Worm (Caenorhabditis elegans) whole organism, L2 larva: ENCODE data around the gene mlc-6.

Experiments used
- C34F6.9 ChIP-seq: fragments of 150-350 bp; optimal IDR thresholded peaks from 2 replicates; lab custom pipeline; 2014; ENCODE audit warnings: missing biosample characterization, missing genetic modification characterization
- F13H6.1 ChIP-seq: sonication (generic microtip); optimal IDR thresholded peaks from 2 replicates; lab custom pipeline; 2016; ENCODE audit warnings: missing genetic modification characterization, missing compliant biosample characterization
- R02D3.7 ChIP-seq: fragments of 150-350 bp; optimal IDR thresholded peaks from 2 replicates; lab custom pipeline; 2014; ENCODE audit warnings: missing biosample characterization, missing genetic modification characterization
- Y55F3AM.14 ChIP-seq: fragments of 200-800 bp; sonication (Bioruptor generic); optimal IDR thresholded peaks from 2 replicates; lab custom pipeline; 2018; ENCODE audit warnings: mild to moderate bottlenecking, missing genetic modification characterization, missing compliant biosample characterization
- aly-2 ChIP-seq: fragments of 150-350 bp; optimal IDR thresholded peaks from 2 replicates; lab custom pipeline; 2014; ENCODE audit warnings: missing biosample characterization, missing genetic modification characterization
- ama-1 ChIP-seq: fragments of 150-350 bp; optimal IDR thresholded peaks from 2 replicates; lab custom pipeline; 2018; ENCODE audit warnings: inconsistent platforms
- blmp-1 ChIP-seq: sonication (generic microtip); optimal IDR thresholded peaks from 2 replicates; lab custom pipeline; 2017; ENCODE audit warnings: missing genetic modification characterization, mild to moderate bottlenecking, missing compliant biosample characterization, antibody characterized with exemption, moderate library complexity; ENCODE audit not compliant: insufficient read depth
- ceh-16 ChIP-seq: fragments of 150-350 bp; optimal IDR thresholded peaks from 2 replicates; lab custom pipeline; 2014; ENCODE audit warnings: missing biosample characterization, missing genetic modification characterization
- crh-2 ChIP-seq: sonication (generic microtip); optimal IDR thresholded peaks from 2 replicates; lab custom pipeline; 2017; ENCODE audit warnings: missing biosample characterization, missing genetic modification characterization
- egl-27 ChIP-seq: sonication (generic microtip); optimal IDR thresholded peaks from 3 replicates; lab custom pipeline; 2017; ENCODE audit warnings: missing biosample characterization, missing genetic modification reagents, missing genetic modification characterization
- elt-1 ChIP-seq: fragments of 150-350 bp; optimal IDR thresholded peaks from 2 replicates; lab custom pipeline; 2014; ENCODE audit warnings: missing biosample characterization, missing genetic modification characterization
- lin-11 ChIP-seq: fragments of 150-350 bp; sonication (generic microtip); optimal IDR thresholded peaks from 2 replicates; lab custom pipeline; 2014; ENCODE audit warnings: missing biosample characterization, missing genetic modification characterization, inconsistent platforms, mixed read lengths
- lin-13 ChIP-seq: fragments of 150-350 bp; optimal IDR thresholded peaks from 2 replicates; lab custom pipeline; 2014; ENCODE audit warnings: missing biosample characterization, missing genetic modification reagents, missing genetic modification characterization
- lin-39 ChIP-seq: fragments of 150-350 bp; optimal IDR thresholded peaks from 2 replicates; lab custom pipeline; 2014; ENCODE audit warnings: missing biosample characterization, missing genetic modification reagents, missing genetic modification characterization
- lsy-2 ChIP-seq, 2 experiments: fragments of 150-350 bp in 1 of 2; sonication (generic microtip) in 1 of 2; optimal IDR thresholded peaks; 2 replicates each; lab custom pipeline; 2014 to 2017; ENCODE audit warnings: missing biosample characterization in 2 of 2, missing genetic modification characterization in 2 of 2
- mab-5 ChIP-seq: fragments of 150-350 bp; optimal IDR thresholded peaks from 2 replicates; lab custom pipeline; 2014; ENCODE audit warnings: missing biosample characterization, missing genetic modification characterization
- mbf-1 ChIP-seq: sonication (generic microtip); optimal IDR thresholded peaks from 2 replicates; lab custom pipeline; 2017; ENCODE audit warnings: missing biosample characterization, missing genetic modification characterization
- mdl-1 ChIP-seq, 2 experiments: fragments of 150-350 bp in 1 of 2; sonication (generic microtip) in 1 of 2; optimal IDR thresholded peaks; 2 replicates each; lab custom pipeline; 2017; ENCODE audit warnings: missing biosample characterization in 2 of 2, missing genetic modification characterization in 2 of 2
- nhr-12 ChIP-seq: fragments of 150-350 bp; optimal IDR thresholded peaks from 2 replicates; lab custom pipeline; 2014; ENCODE audit warnings: missing biosample characterization, missing genetic modification characterization
- nhr-129 ChIP-seq: fragments of 150-350 bp; optimal IDR thresholded peaks from 2 replicates; lab custom pipeline; 2014; ENCODE audit warnings: missing biosample characterization, missing genetic modification characterization
- nhr-21 ChIP-seq: fragments of 150-350 bp; optimal IDR thresholded peaks from 2 replicates; lab custom pipeline; 2014; ENCODE audit warnings: missing biosample characterization, missing genetic modification characterization
- nhr-237 ChIP-seq: fragments of 150-350 bp; optimal IDR thresholded peaks from 2 replicates; lab custom pipeline; 2014; ENCODE audit warnings: missing biosample characterization, missing genetic modification characterization
- nhr-25 ChIP-seq: fragments of 150-350 bp; sonication (generic microtip); optimal IDR thresholded peaks from 3 replicates; lab custom pipeline; 2014; ENCODE audit warnings: missing biosample characterization, missing genetic modification characterization
- nhr-77 ChIP-seq: fragments of 150-350 bp; optimal IDR thresholded peaks from 2 replicates; lab custom pipeline; 2014; ENCODE audit warnings: missing biosample characterization, missing genetic modification characterization
- peb-1 ChIP-seq: fragments of 150-350 bp; optimal IDR thresholded peaks from 2 replicates; lab custom pipeline; 2014; ENCODE audit warnings: missing biosample characterization, missing genetic modification characterization
- sem-4 ChIP-seq: fragments of 150-350 bp; optimal IDR thresholded peaks from 2 replicates; lab custom pipeline; 2014; ENCODE audit warnings: missing biosample characterization, missing genetic modification reagents, missing genetic modification characterization
- skn-1 ChIP-seq: sonication (generic microtip); optimal IDR thresholded peaks from 2 replicates; lab custom pipeline; 2017; ENCODE audit warnings: missing biosample characterization, missing genetic modification characterization
- sma-3 ChIP-seq: sonication (generic microtip); optimal IDR thresholded peaks from 2 replicates; lab custom pipeline; 2016; ENCODE audit warnings: missing genetic modification reagents, missing genetic modification characterization, missing compliant biosample characterization
- sma-9 ChIP-seq, 2 experiments: fragments of 150-350 bp in 1 of 2; sonication (generic microtip) in 1 of 2; optimal IDR thresholded peaks; 2 replicates each; lab custom pipeline; 2014 to 2016; ENCODE audit warnings: missing genetic modification characterization in 2 of 2, mild to moderate bottlenecking in 1 of 2, missing biosample characterization in 1 of 2, missing compliant biosample characterization in 1 of 2, missing genetic modification reagents in 1 of 2, moderate library complexity in 1 of 2
- unc-39 ChIP-seq: fragments of 150-350 bp; optimal IDR thresholded peaks from 2 replicates; lab custom pipeline; 2014; ENCODE audit warnings: missing biosample characterization, missing genetic modification characterization
- unc-55 ChIP-seq: fragments of 150-350 bp; sonication (generic microtip); optimal IDR thresholded peaks from 3 replicates; lab custom pipeline; 2014; ENCODE audit warnings: missing biosample characterization, missing genetic modification reagents, missing genetic modification characterization
- zag-1 ChIP-seq: fragments of 150-350 bp; optimal IDR thresholded peaks from 2 replicates; lab custom pipeline; 2014; ENCODE audit warnings: missing biosample characterization, missing genetic modification characterization
- ztf-1 ChIP-seq: fragments of 200-800 bp; sonication (Bioruptor generic); conservative IDR thresholded peaks from 2 replicates; pipeline ENCODE4 v1.3.6; 2022; ENCODE audit warnings: missing genetic modification characterization, missing compliant biosample characterization
- ztf-11 ChIP-seq: sonication (generic microtip); optimal IDR thresholded peaks from 2 replicates; lab custom pipeline; 2017; ENCODE audit warnings: missing biosample characterization, missing genetic modification characterization
- ztf-4 ChIP-seq: fragments of 150-350 bp; optimal IDR thresholded peaks from 2 replicates; lab custom pipeline; 2014; ENCODE audit warnings: missing biosample characterization, missing genetic modification characterization

The mlc-6 gene

DNA sequence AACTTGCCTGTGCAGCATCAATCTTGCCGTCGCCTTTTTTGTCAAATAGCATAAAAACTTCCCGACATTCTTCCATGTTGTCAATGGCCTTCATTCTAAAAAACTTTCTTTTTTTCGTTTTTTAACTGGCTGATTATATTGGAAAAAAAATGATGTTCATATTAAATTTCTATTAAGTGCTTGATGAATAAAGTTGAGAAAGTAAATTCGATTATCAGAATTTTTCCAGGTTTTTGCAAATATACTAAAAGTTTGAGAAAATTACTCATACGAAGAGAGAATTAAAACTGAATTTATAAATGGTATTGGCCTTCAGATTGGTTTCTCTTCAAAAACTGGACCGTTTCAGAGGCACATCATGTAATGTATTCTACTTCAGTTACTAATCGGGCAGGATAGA lies at the start of gene mlc-6:
Gene mlc-6, minus strand, starts transcription at position 101 of the 400 bp plus-strand sequence.
- TF ChIP-seq sma-9 (GFP tag; optimal IDR thresholded peaks at IDR 0.05; lab: Kevin White, UChicago) (no peak), sma-9 (tag; optimal IDR thresholded peaks at IDR 0.05; lab: Kevin White, UChicago) (no peak), nhr-77 (tag; lab: Kevin White, UChicago) (no peak), nhr-21 (tag; lab: Kevin White, UChicago) (no peak), sem-4 (tag; lab: Kevin White, UChicago) (no peak), unc-39 (tag; lab: Kevin White, UChicago) (no peak), peb-1 (tag; lab: Kevin White, UChicago) (no peak), lin-13 (GFP tag; lab: Kevin White, UChicago) (no peak), aly-2 (tag; lab: Kevin White, UChicago) (no peak), ztf-1 (GFP tag; lab: Robert Waterston, UW) (no peak), nhr-12 (tag; lab: Kevin White, UChicago) (no peak), ceh-16 (tag; lab: Kevin White, UChicago) (no peak), mdl-1 (tag; optimal IDR thresholded peaks at IDR 0.05; lab: Kevin White, UChicago) (no peak)
- TF ChIP-seq, all 48 proteins: peak for 0

DNA sequence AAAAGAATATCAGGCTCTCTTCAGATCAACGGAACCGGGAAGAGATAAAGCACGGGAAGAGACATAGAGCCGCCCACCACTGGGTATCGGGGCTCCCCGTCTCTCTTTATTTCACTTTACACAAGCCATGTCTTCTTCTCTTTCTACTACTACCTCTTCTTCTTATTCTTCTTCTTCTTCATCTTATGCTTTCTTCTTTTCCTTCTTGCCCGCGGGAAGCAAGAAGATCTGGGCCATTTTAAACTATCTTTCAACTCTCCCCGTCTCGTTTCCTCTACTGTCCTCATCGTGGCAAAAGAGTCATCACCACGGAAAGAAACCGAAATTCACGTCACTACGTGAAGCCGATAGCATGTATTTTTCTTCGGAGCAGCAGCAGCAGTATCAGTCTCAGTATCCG lies 46.2 kb upstream of the mlc-6 start:
- TF ChIP-seq nhr-129 (tag; lab: Kevin White, UChicago) (peak; percentile 47), sma-9 (GFP tag; optimal IDR thresholded peaks at IDR 0.05; lab: Kevin White, UChicago) (peak; percentile 65), sma-9 (tag; optimal IDR thresholded peaks at IDR 0.05; lab: Kevin White, UChicago) (no peak), sem-4 (tag; lab: Kevin White, UChicago) (peak; percentile 15), F13H6.1 (tag; lab: Kevin White, UChicago) (peak; percentile 77), ama-1 (lab: Kevin White, UChicago) (no peak), blmp-1 (tag; lab: Kevin White, UChicago) (no peak), R02D3.7 (tag; lab: Kevin White, UChicago) (no peak), ztf-4 (tag; lab: Kevin White, UChicago) (peak; percentile 18), lsy-2 (tag; optimal IDR thresholded peaks at IDR 0.05; lab: Kevin White, UChicago) (peak in 1 of 2 experiments; percentile 9), zag-1 (tag; lab: Kevin White, UChicago) (no peak)

DNA sequence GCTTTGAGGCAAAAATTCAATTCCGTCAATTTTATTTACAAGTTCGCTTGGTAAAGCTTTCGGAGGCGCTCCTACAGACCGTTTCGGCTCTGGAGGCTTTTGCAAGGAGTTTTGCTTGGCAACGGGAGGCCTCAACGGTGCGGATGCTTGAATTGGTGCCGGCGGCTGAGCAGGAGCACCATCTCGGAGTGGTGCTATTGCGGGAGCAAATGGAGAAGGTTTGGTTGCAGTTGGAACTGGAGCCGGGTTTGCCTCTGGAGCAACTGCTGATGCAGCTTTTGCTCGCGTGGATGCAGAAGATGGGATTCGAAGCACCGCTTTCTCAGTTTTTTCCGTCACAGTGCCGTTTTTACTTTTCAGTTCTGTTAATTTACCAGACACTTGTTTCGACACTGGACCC lies 43.6 kb upstream of the mlc-6 start:
- TF ChIP-seq nhr-237 (tag; lab: Kevin White, UChicago) (no peak), lin-39 (tag; lab: Kevin White, UChicago) (no peak), zag-1 (tag; lab: Kevin White, UChicago) (no peak), ceh-16 (tag; lab: Kevin White, UChicago) (no peak), unc-55 (no peak), mab-5 (no peak), nhr-25 (tag; lab: Kevin White, UChicago) (no peak), Y55F3AM.14 (GFP tag; lab: Kevin White, UChicago) (no peak), nhr-129 (tag; lab: Kevin White, UChicago) (no peak), mdl-1 (tag; optimal IDR thresholded peaks at IDR 0.05; lab: Kevin White, UChicago) (no peak), nhr-12 (tag; lab: Kevin White, UChicago) (no peak), peb-1 (tag; lab: Kevin White, UChicago) (no peak), sma-3 (GFP tag; lab: Kevin White, UChicago) (no peak), mbf-1 (tag; lab: Kevin White, UChicago) (no peak), skn-1 (no peak), ztf-11 (tag; lab: Kevin White, UChicago) (no peak), lin-11 (tag; lab: Kevin White, UChicago) (no peak), R02D3.7 (tag; lab: Kevin White, UChicago) (no peak), sem-4 (tag; lab: Kevin White, UChicago) (no peak)

DNA sequence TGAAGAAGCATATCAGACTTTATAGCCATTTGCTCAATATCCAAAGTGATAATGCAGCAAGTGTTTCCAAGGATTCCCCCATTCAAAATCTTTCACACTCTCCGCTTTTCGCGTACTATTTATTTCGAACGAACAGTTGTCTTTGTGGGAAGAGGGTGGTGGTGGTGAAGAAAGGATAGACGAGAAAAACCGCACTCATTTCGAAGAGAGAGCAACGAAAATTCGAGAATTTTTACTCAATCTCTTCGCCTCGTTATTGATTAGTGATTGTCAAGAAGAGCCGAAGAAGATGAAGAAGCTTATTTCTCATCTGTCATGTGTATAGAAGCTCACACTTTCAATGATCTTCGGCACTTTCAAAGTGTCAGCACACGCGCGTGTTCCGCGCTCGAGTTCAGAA lies 41.5 kb upstream of the mlc-6 start:
- TF ChIP-seq nhr-129 (tag; lab: Kevin White, UChicago) (peak; percentile 50), sma-9 (GFP tag; optimal IDR thresholded peaks at IDR 0.05; lab: Kevin White, UChicago) (peak; percentile 75), sma-9 (tag; optimal IDR thresholded peaks at IDR 0.05; lab: Kevin White, UChicago) (no peak), egl-27 (tag; lab: Kevin White, UChicago) (no peak), blmp-1 (tag; lab: Kevin White, UChicago) (no peak), crh-2 (tag; lab: Kevin White, UChicago) (peak; percentile 22), unc-39 (tag; lab: Kevin White, UChicago) (no peak), nhr-12 (tag; lab: Kevin White, UChicago) (no peak), F13H6.1 (tag; lab: Kevin White, UChicago) (peak; percentile 87), C34F6.9 (tag; lab: Kevin White, UChicago) (peak; percentile 30), elt-1 (tag; lab: Kevin White, UChicago) (no peak), lsy-2 (tag; optimal IDR thresholded peaks at IDR 0.05; lab: Kevin White, UChicago) (peak in 1 of 2 experiments; percentile 51), R02D3.7 (tag; lab: Kevin White, UChicago) (no peak)
